Fruit fly (Drosophila melanogaster): Measurements from ENCODE around the gene CG6765.

The CG6765 gene

DNA sequence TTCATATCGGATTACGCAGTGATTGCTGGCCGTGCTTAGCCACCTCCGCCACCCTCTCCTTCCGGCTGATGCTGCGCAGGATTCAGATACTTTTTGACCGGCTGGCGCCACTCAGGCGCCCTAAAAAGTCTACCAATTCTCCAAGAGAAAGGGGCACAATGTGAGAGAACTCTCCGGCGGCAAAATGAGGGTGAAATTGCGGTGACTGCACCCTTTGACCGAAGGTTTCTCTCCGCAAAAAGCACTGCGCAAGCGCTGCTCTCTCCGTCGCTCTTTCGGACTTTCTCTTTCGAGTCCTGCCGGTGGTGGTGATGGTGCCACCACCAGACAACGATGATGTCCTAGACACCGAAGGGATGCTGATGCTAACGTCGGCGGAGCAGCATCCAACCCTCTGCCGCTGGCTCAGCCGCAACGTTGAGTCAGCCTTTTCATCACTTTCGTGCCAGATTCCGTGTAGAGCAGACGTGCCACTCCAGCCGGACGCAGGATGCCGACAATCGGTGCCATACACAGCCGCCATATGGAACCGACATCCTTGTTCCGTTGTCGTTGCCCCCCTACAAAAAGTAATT is 47.3 kb downstream of the CG6765 start:
- TF ChIP-seq Crg-1 (GFP tag; optimal IDR thresholded peaks at IDR 0.05) (no peak), CG7101 (tag; optimal IDR thresholded peaks at IDR 0.05) (no peak), Mnt (GFP tag; optimal IDR thresholded peaks at IDR 0.05) (no peak), ovo (GFP tag; optimal IDR thresholded peaks at IDR 0.05) (no peak), Hr96 (GFP tag; optimal IDR thresholded peaks at IDR 0.05) (no peak), bab1 (GFP tag; optimal IDR thresholded peaks at IDR 0.05) (no peak), Clk (GFP tag; optimal IDR thresholded peaks at IDR 0.05) (no peak), cic (GFP tag; optimal IDR thresholded peaks at IDR 0.05) (no peak), CG14711 (tag; optimal IDR thresholded peaks at IDR 0.05) (no peak), CG1620 (GFP tag; optimal IDR thresholded peaks at IDR 0.05) (no peak)

DNA sequence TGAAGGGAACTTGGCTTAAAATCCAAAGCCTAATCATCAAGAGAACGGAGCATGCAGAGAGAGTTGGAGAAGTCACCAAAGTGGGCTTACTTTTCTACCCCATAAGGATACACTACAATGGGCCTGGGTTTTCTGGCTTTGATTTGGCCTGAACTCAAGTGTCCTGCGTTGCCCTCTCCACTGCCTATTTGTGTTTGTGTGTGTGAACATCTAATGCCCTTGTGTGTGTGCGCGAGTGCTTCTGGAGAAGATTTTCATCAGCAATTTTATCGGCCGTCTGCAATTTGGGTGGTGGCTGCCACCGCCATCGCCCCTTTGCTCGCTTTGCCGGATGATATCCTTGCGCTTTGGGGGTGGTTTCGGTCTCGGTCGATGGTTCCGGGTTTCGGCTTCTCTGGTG is 48.1 kb downstream of the CG6765 start:
- no peak for TF ChIP-seq CG12768 (GFP tag; optimal IDR thresholded peaks at IDR 0.05)
- no peak for TF ChIP-seq CG1620 (GFP tag; optimal IDR thresholded peaks at IDR 0.05)
- no peak for TF ChIP-seq cnc (optimal IDR thresholded peaks at IDR 0.05)
- TF ChIP-seq kay (GFP tag; ENCODE audit: borderline replicate concordance), result no peak
- TF ChIP-seq bab1 (GFP tag; optimal IDR thresholded peaks at IDR 0.05), result no peak
- no peak for TF ChIP-seq Mnt (GFP tag; optimal IDR thresholded peaks at IDR 0.05)
- TF ChIP-seq CG11617 (GFP tag; optimal IDR thresholded peaks at IDR 0.05), result no peak
- no peak for TF ChIP-seq CG7045 (GFP tag; optimal IDR thresholded peaks at IDR 0.05)
- TF ChIP-seq toe (GFP tag; optimal IDR thresholded peaks at IDR 0.05), result no peak
- TF ChIP-seq cic (GFP tag; optimal IDR thresholded peaks at IDR 0.05), result no peak

Data from whole organism, adult.